Worm (Caenorhabditis elegans): Measurements from ENCODE around the gene dsh-2.

The dsh-2 gene

ce11 chrII:5055129-5055666, 25.8 kb downstream of the dsh-2 start, which contains the start of the genes ify-1 and rpl-22 (continued):
- TF ChIP-seq ztf-6 (GFP tag; IDR thresholded peaks at IDR 0.05) (no peak), attf-5 (GFP tag; optimal IDR thresholded peaks at IDR 0.05) (peak; percentile 86), F49E8.2 (tag; optimal IDR thresholded peaks at IDR 0.05; ENCODE audit: insufficient read depth) (peak; percentile 93), madf-3 (GFP tag; IDR thresholded peaks at IDR 0.05) (peak; percentile 77; the same call in 1 of the 2 replicates), F23B12.7 (tag; optimal IDR thresholded peaks at IDR 0.05; ENCODE audit: insufficient read depth) (peak; percentile 79), sptf-2 (GFP tag; optimal IDR thresholded peaks at IDR 0.05) (no peak), lin-54 (GFP tag; optimal IDR thresholded peaks at IDR 0.05) (peak; percentile 92), T26A5.8 (tag; optimal IDR thresholded peaks at IDR 0.05) (no peak), nhr-27 (tag; optimal IDR thresholded peaks at IDR 0.05) (no peak)

- no peak for TF ChIP-seq tlf-1 (GFP tag; optimal IDR thresholded peaks at IDR 0.05)
- TF ChIP-seq rpc-1 (optimal IDR thresholded peaks at IDR 0.05) = no peak
- no peak for TF ChIP-seq rpc-1 (tag; optimal IDR thresholded peaks at IDR 0.05)
- no peak for TF ChIP-seq mxl-1 (tag; optimal IDR thresholded peaks at IDR 0.05)
- TF ChIP-seq ztf-6 (GFP tag; IDR thresholded peaks at IDR 0.05) = no peak
- no peak for TF ChIP-seq C17E4.6 (GFP tag; IDR thresholded peaks at IDR 0.05)
- TF ChIP-seq attf-6 (GFP tag; IDR thresholded peaks at IDR 0.05) = no peak
- TF ChIP-seq B0035.1 (tag; optimal IDR thresholded peaks at IDR 0.05) = no peak
- TF ChIP-seq ztf-28 (GFP tag; IDR thresholded peaks at IDR 0.05) = no peak
- no peak for TF ChIP-seq hlh-26 (GFP tag; conservative IDR thresholded peaks at IDR 0.05)
- no peak for TF ChIP-seq sdz-38 (tag; optimal IDR thresholded peaks at IDR 0.05)
- TF ChIP-seq lsy-27 (tag; optimal IDR thresholded peaks at IDR 0.05; ENCODE audit: borderline replicate concordance, insufficient read depth) = no peak
- no peak for TF ChIP-seq hlh-12 (tag; optimal IDR thresholded peaks at IDR 0.05)
- no peak for TF ChIP-seq bed-2 (GFP tag; IDR thresholded peaks at IDR 0.05)
- TF ChIP-seq efl-1 (GFP tag; optimal IDR thresholded peaks at IDR 0.05) = no peak
- no peak for TF ChIP-seq pbrm-1 (GFP tag; IDR thresholded peaks at IDR 0.05)
- no peak for TF ChIP-seq mes-4 (tag; optimal IDR thresholded peaks at IDR 0.05)
- TF ChIP-seq lin-35 (GFP tag; optimal IDR thresholded peaks at IDR 0.05) = no peak
- TF ChIP-seq ekl-4 (GFP tag; IDR thresholded peaks at IDR 0.05) = no peak
These were observed 30.2 kb downstream of the dsh-2 start for ce11 chrII:5050776-5051175.

ce11 chrII:5049865-5050342, 31.1 kb downstream of the dsh-2 start, which contains the start of gene F33G12.6:
Gene F33G12.6, plus strand, starts transcription at chrII:5049915.
- TF ChIP-seq F52B5.7 (tag; optimal IDR thresholded peaks at IDR 0.05) = no peak
- no peak for TF ChIP-seq C17E4.6 (GFP tag; IDR thresholded peaks at IDR 0.05)
- no peak for TF ChIP-seq nfya-2 (GFP tag; IDR thresholded peaks at IDR 0.05)
- no peak for TF ChIP-seq unc-130 (GFP tag; optimal IDR thresholded peaks at IDR 0.05)
- TF ChIP-seq unc-62 (GFP tag; optimal IDR thresholded peaks at IDR 0.05) = no peak
- TF ChIP-seq nhr-27 (tag; optimal IDR thresholded peaks at IDR 0.05) = no peak
- TF ChIP-seq ccch-3 (GFP tag; optimal IDR thresholded peaks at IDR 0.05) = no peak
- no peak for TF ChIP-seq fkh-3 (tag; optimal IDR thresholded peaks at IDR 0.05)
- TF ChIP-seq athp-1 (tag; optimal IDR thresholded peaks at IDR 0.05) = no peak
- TF ChIP-seq Y56A3A.18 (GFP tag; IDR thresholded peaks at IDR 0.05) = no peak
- no peak for TF ChIP-seq hmg-20 (GFP tag; IDR thresholded peaks at IDR 0.05)
- no peak for TF ChIP-seq ceh-79 (tag; optimal IDR thresholded peaks at IDR 0.05)
- no peak for TF ChIP-seq attf-3 (GFP tag; conservative IDR thresholded peaks at IDR 0.05)
- no peak for TF ChIP-seq die-1 (tag; optimal IDR thresholded peaks at IDR 0.05)
- TF ChIP-seq snpc-4 (GFP tag; optimal IDR thresholded peaks at IDR 0.05) = no peak
- TF ChIP-seq snpc-4 (tag; optimal IDR thresholded peaks at IDR 0.05) = no peak
- TF ChIP-seq sptf-2 (GFP tag; optimal IDR thresholded peaks at IDR 0.05) = no peak
